Worm (Caenorhabditis elegans): Measurements from ENCODE around the gene mboa-2.
A peak's percentile ranks its signal among the peaks of the same experiment; 100 is the strongest.

The mboa-2 gene

DNA sequence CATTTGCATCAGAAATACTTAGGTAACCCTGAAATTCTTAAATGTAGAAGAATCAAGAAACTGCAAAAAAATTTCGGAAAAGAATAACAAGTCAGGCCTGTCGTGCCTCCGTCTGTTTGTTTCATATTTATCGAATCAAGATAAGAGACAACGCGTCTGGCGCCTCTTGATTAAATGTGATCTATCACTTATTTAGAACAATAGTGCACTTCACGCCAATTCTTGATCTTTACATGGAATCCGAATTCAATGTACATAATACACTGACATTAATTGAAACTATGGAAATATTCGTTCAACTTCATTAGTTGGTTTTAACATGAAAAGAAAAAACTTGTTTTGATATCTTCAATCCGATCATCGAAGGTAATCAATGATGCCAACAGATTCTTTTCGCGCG is at the start of gene mboa-2:
Gene mboa-2 (minus strand): TSS at position 28 of the 400 bp plus-strand sequence.
- TF ChIP-seq duxl-1 (tag; optimal IDR thresholded peaks at IDR 0.05; ENCODE audit: poor library complexity) (peak; percentile 72), arid-1 (GFP tag; conservative IDR thresholded peaks at IDR 0.05) (peak; percentile 31; the same call in 1 of the 2 replicates), dve-1 (tag; optimal IDR thresholded peaks at IDR 0.05; ENCODE audit: insufficient read depth) (peak; percentile 83), lin-1 (GFP tag; IDR thresholded peaks at IDR 0.05) (0 out of 2 replicates have a peak, but pooled peaks have one; percentile 9), skn-1 (tag; optimal IDR thresholded peaks at IDR 0.05) (no peak), pqm-1 (tag; optimal IDR thresholded peaks at IDR 0.05) (peak; percentile 9), dmd-6 (GFP tag; IDR thresholded peaks at IDR 0.05) (peak; percentile 52), T20F7.1 (GFP tag; optimal IDR thresholded peaks at IDR 0.05) (peak; percentile 65), tra-1 (GFP tag; IDR thresholded peaks at IDR 0.05) (no peak), lsy-2 (tag; optimal IDR thresholded peaks at IDR 0.05) (peak in 1 of 2 experiments; percentile 63), mes-2 (tag; optimal IDR thresholded peaks at IDR 0.05; ENCODE audit: poor library complexity, severe bottlenecking) (peak; percentile 51), nhr-102 (tag; optimal IDR thresholded peaks at IDR 0.05) (peak; percentile 56), hlh-11 (tag; optimal IDR thresholded peaks at IDR 0.05) (peak; percentile 60), R02D3.7 (tag; optimal IDR thresholded peaks at IDR 0.05) (no peak), nhr-28 (tag; optimal IDR thresholded peaks at IDR 0.05) (peak; percentile 50), rbr-2 (tag; optimal IDR thresholded peaks at IDR 0.05) (peak; percentile 20), aly-2 (tag; optimal IDR thresholded peaks at IDR 0.05) (no peak), ceh-20 (GFP tag; IDR thresholded peaks at IDR 0.05) (0 out of 2 replicates have a peak, but pooled peaks have one; percentile 16), mep-1 (tag; optimal IDR thresholded peaks at IDR 0.05) (peak; percentile 66), nhr-48 (tag; optimal IDR thresholded peaks at IDR 0.05) (peak; percentile 12), zfp-3 (GFP tag; conservative IDR thresholded peaks at IDR 0.05) (peak; percentile 43; the same call in 1 of the 2 replicates), daf-16 (GFP tag; optimal IDR thresholded peaks at IDR 0.05) (peak in 1 of 2 experiments; percentile 79), daf-16 (tag; optimal IDR thresholded peaks at IDR 0.05) (peak; percentile 76), lin-38 (GFP tag; IDR thresholded peaks at IDR 0.05) (peak; percentile 59), vab-7 (GFP tag; IDR thresholded peaks at IDR 0.05) (no peak), gei-8 (GFP tag; optimal IDR thresholded peaks at IDR 0.05) (peak; percentile 14), zip-2 (tag; optimal IDR thresholded peaks at IDR 0.05) (no peak)

DNA sequence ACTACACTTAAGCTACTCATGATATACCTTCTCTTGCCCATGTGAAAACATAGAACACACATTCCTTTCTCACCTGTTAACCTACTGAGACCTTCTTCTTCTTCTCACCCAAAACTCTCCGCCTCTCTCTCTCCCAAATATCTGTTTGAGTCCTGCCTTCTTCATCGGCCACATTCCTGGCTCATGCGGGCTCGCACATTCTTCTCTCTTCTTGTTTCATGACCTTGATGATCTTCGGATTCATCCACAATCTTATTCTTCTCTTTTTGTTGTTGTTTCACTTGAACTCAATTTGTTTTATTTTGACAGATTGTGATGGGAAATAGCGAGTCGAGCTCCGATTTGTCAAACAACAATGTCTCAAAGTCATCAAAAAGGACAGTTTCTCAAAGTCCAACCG is 49.6 kb upstream of the mboa-2 start, which contains the start of gene T19C4.5:
Gene T19C4.5 (plus strand): TSS at position 308 of the 400 bp plus-strand sequence.
- TF ChIP-seq nhr-42 (GFP tag; IDR thresholded peaks at IDR 0.05) (no peak), lin-15B (tag; optimal IDR thresholded peaks at IDR 0.05) (no peak), ceh-32 (tag; optimal IDR thresholded peaks at IDR 0.05; ENCODE audit: poor library complexity) (no peak), mdt-29 (GFP tag; IDR thresholded peaks at IDR 0.05) (no peak), sdz-12 (GFP tag; optimal IDR thresholded peaks at IDR 0.05) (no peak), hlh-11 (tag; optimal IDR thresholded peaks at IDR 0.05) (peak; percentile 22), nhr-11 (tag; optimal IDR thresholded peaks at IDR 0.05) (peak; percentile 50)

DNA sequence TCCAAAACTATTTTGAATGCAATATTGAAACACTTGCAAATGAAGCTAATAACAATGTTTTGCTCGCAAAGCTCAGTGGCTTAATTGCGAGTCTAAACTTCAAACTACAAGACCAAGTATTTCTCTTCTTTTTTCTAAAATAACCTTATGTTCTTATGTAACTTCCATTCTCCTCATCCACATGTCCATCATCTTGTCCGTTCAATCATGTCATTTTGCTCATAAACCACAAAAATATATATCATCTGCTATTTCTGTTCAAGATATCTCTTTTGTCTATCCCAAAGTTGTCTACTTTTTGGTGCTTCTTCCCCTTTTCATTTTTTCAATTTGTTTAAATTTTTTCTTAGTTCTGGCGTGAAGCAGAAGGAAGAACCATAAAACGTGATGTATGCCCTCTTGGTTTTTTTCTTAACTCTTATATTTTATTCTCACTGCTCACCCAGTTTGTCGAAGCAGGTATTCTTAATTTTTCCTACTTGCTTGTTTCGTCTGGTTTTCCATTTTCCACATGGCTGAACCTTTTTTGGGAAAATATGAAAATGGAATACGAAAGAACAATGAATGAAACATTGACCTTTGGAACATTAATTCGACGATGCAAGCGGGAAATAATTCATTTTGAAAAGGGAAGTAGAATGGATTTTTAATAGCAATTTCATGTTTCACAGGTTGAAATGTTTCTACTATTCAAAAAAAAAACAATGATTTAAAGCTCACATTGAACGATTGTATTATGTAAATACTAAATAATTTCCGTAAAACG is 48.5 kb upstream of the mboa-2 start:
- TF ChIP-seq T26A8.4 (GFP tag; IDR thresholded peaks at IDR 0.05) (no peak), unc-62 (GFP tag; optimal IDR thresholded peaks at IDR 0.05 in 1 of 2) (peak in 1 of 2 experiments; percentile 98), unc-62 (tag; optimal IDR thresholded peaks at IDR 0.05) (no peak), ceh-62 (tag; optimal IDR thresholded peaks at IDR 0.05) (no peak), hif-1 (tag; optimal IDR thresholded peaks at IDR 0.05) (no peak), gei-8 (GFP tag; optimal IDR thresholded peaks at IDR 0.05) (no peak), daf-16 (GFP tag; optimal IDR thresholded peaks at IDR 0.05) (no peak), daf-16 (tag; optimal IDR thresholded peaks at IDR 0.05) (no peak), aha-1 (tag) (peak; percentile 90)
